Worm (Caenorhabditis elegans) whole organism, young adult: ENCODE measurements around the gene flp-9.

Source experiments
- B0035.1 ChIP-seq: sonication (generic microtip); optimal IDR thresholded peaks from 2 replicates; lab custom pipeline; 2016; ENCODE audit warnings: missing genetic modification characterization, mild to moderate bottlenecking, missing compliant biosample characterization, missing genotype, missing genetic modification reagents
- C06A6.2 ChIP-seq: fragments of 200-800 bp; sonication (Bioruptor generic); conservative IDR thresholded peaks from 2 replicates; pipeline ENCODE4 v1.3.6; 2022; ENCODE audit warnings: missing genetic modification characterization, missing compliant biosample characterization
- D2030.7 ChIP-seq: fragments of 200-800 bp; sonication (Bioruptor generic); IDR thresholded peaks from 2 replicates; pipeline ENCODE4 v1.3.6; 2022; ENCODE audit warnings: missing genetic modification reagents, missing genetic modification characterization, missing compliant biosample characterization
- F10E7.11 ChIP-seq: sonication (generic microtip); optimal IDR thresholded peaks from 2 replicates; lab custom pipeline; 2017; ENCODE audit warnings: mild to moderate bottlenecking, missing genetic modification characterization, moderate library complexity, missing compliant biosample characterization
- F22D6.2 ChIP-seq: sonication (generic microtip); optimal IDR thresholded peaks from 2 replicates; lab custom pipeline; 2016; ENCODE audit warnings: mild to moderate bottlenecking, missing genetic modification characterization, missing compliant biosample characterization
- F33H1.4 ChIP-seq: fragments of 200-800 bp; sonication (Bioruptor generic); IDR thresholded peaks from 2 replicates; pipeline ENCODE4 v1.3.6; 2022; ENCODE audit warnings: missing genetic modification reagents, missing genetic modification characterization, missing compliant biosample characterization
- F37B4.10 ChIP-seq: fragments of 200-800 bp; sonication (Bioruptor generic); IDR thresholded peaks from 2 replicates; pipeline ENCODE4 v1.3.6; 2022; ENCODE audit warnings: missing genetic modification characterization, missing compliant biosample characterization
- F55B11.4 ChIP-seq: sonication (generic microtip); optimal IDR thresholded peaks from 2 replicates; lab custom pipeline; 2016; ENCODE audit warnings: missing compliant biosample characterization, missing genetic modification characterization, borderline replicate concordance; ENCODE audit not compliant: insufficient read depth
- T07F8.4 ChIP-seq: sonication (generic microtip); optimal IDR thresholded peaks from 2 replicates; lab custom pipeline; 2016; ENCODE audit warnings: mild to moderate bottlenecking, missing genetic modification characterization, moderate library complexity, missing compliant biosample characterization
- Y53G8AR.9 ChIP-seq: fragments of 200-800 bp; sonication (Bioruptor generic); conservative IDR thresholded peaks from 2 replicates; pipeline ENCODE4 v1.3.6; 2022; ENCODE audit warnings: missing genetic modification reagents, missing genetic modification characterization, missing compliant biosample characterization
- Y56A3A.18 ChIP-seq: fragments of 200-800 bp; sonication (Bioruptor generic); IDR thresholded peaks from 2 replicates; pipeline ENCODE4 v1.3.6; 2022; ENCODE audit warnings: missing genetic modification reagents, missing genetic modification characterization, missing compliant biosample characterization
- attf-5 ChIP-seq: fragments of 200-800 bp; sonication (Bioruptor generic); optimal IDR thresholded peaks from 2 replicates; lab custom pipeline; 2018; ENCODE audit warnings: mild to moderate bottlenecking, missing genetic modification characterization, missing compliant biosample characterization
- attf-6 ChIP-seq: fragments of 200-800 bp; sonication (Bioruptor generic); IDR thresholded peaks from 2 replicates; pipeline ENCODE4 v1.3.6; 2022; ENCODE audit warnings: missing genetic modification reagents, missing genetic modification characterization, missing compliant biosample characterization
- ccch-3 ChIP-seq: fragments of 200-800 bp; sonication (Bioruptor generic); optimal IDR thresholded peaks from 2 replicates; lab custom pipeline; 2018; ENCODE audit warnings: mild to moderate bottlenecking, missing genetic modification characterization, missing compliant biosample characterization
- ceh-100 ChIP-seq: fragments of 200-800 bp; sonication (Bioruptor generic); IDR thresholded peaks from 2 replicates; pipeline ENCODE4 v1.3.6; 2022; ENCODE audit warnings: missing genetic modification reagents, missing genetic modification characterization, missing compliant biosample characterization
- ceh-58 ChIP-seq: fragments of 200-800 bp; sonication (Bioruptor generic); IDR thresholded peaks from 2 replicates; pipeline ENCODE4 v1.3.6; 2022; ENCODE audit warnings: missing genetic modification characterization, missing compliant biosample characterization
- chd-7 ChIP-seq: sonication (generic microtip); optimal IDR thresholded peaks from 2 replicates; lab custom pipeline; 2016; ENCODE audit warnings: mild to moderate bottlenecking, missing genetic modification characterization, moderate library complexity, missing compliant biosample characterization
- die-1 ChIP-seq: sonication (generic microtip); optimal IDR thresholded peaks from 2 replicates; lab custom pipeline; 2016; ENCODE audit warnings: missing genotype, mild to moderate bottlenecking, missing genetic modification characterization, missing compliant biosample characterization
- dox-1 ChIP-seq: fragments of 200-800 bp; sonication (Bioruptor generic); IDR thresholded peaks from 2 replicates; pipeline ENCODE4 v1.3.6; 2022; ENCODE audit warnings: missing genetic modification reagents, missing genetic modification characterization, missing compliant biosample characterization
- dpl-1 ChIP-seq: fragments of 150-350 bp; optimal IDR thresholded peaks from 2 replicates; lab custom pipeline; 2014; ENCODE audit warnings: missing biosample characterization, missing genetic modification reagents, missing genetic modification characterization
- efl-1 ChIP-seq: fragments of 150-350 bp; optimal IDR thresholded peaks from 2 replicates; lab custom pipeline; 2014; ENCODE audit warnings: missing biosample characterization, missing genetic modification reagents, missing genetic modification characterization
- hmg-20 ChIP-seq: fragments of 200-800 bp; sonication (Bioruptor generic); IDR thresholded peaks from 2 replicates; pipeline ENCODE4 v1.3.6; 2022; ENCODE audit warnings: missing genetic modification reagents, missing genetic modification characterization, missing compliant biosample characterization
- hrde-1 ChIP-seq: sonication (generic microtip); optimal IDR thresholded peaks from 2 replicates; lab custom pipeline; 2016; ENCODE audit warnings: missing genetic modification characterization, mild to moderate bottlenecking, missing compliant biosample characterization, moderate library complexity, missing genotype, missing genetic modification reagents, borderline replicate concordance
- lin-54 ChIP-seq: fragments of 200-800 bp; sonication (Bioruptor generic); optimal IDR thresholded peaks from 2 replicates; lab custom pipeline; 2018; ENCODE audit warnings: mild to moderate bottlenecking, missing genetic modification characterization, missing compliant biosample characterization
- lsl-1 ChIP-seq: fragments of 200-800 bp; sonication (Bioruptor generic); optimal IDR thresholded peaks from 2 replicates; lab custom pipeline; 2018; ENCODE audit warnings: mild to moderate bottlenecking, missing genetic modification characterization, moderate library complexity, missing compliant biosample characterization
- madf-6 ChIP-seq: fragments of 200-800 bp; sonication (Bioruptor generic); IDR thresholded peaks from 2 replicates; pipeline ENCODE4 v1.3.6; 2022; ENCODE audit warnings: missing genetic modification reagents, missing genetic modification characterization, missing compliant biosample characterization
- madf-8 ChIP-seq: fragments of 200-800 bp; sonication (Bioruptor generic); conservative IDR thresholded peaks from 2 replicates; pipeline ENCODE4 v1.3.6; 2022; ENCODE audit warnings: missing genetic modification reagents, missing genetic modification characterization, missing compliant biosample characterization
- mcd-1 ChIP-seq: fragments of 200-800 bp; sonication (Bioruptor generic); IDR thresholded peaks from 2 replicates; pipeline ENCODE4 v1.3.6; 2022; ENCODE audit warnings: missing genetic modification reagents, missing genetic modification characterization, missing compliant biosample characterization
- mel-28 ChIP-seq: sonication (generic microtip); optimal IDR thresholded peaks from 2 replicates; lab custom pipeline; 2016; ENCODE audit warnings: borderline replicate concordance, mild to moderate bottlenecking, missing genetic modification characterization, missing compliant biosample characterization
- nfya-1 ChIP-seq: sonication (generic microtip); optimal IDR thresholded peaks from 2 replicates; lab custom pipeline; 2017; ENCODE audit warnings: antibody characterized with exemption, missing compliant biosample characterization, missing genetic modification characterization, borderline replicate concordance; ENCODE audit not compliant: insufficient read depth
- nfya-2 ChIP-seq: fragments of 200-800 bp; sonication (Bioruptor generic); IDR thresholded peaks from 2 replicates; pipeline ENCODE4 v1.3.6; 2022; ENCODE audit warnings: missing genetic modification reagents, missing genetic modification characterization, missing compliant biosample characterization
- nhr-120 ChIP-seq: fragments of 200-800 bp; sonication (Bioruptor generic); IDR thresholded peaks from 2 replicates; pipeline ENCODE4 v1.3.6; 2022; ENCODE audit warnings: missing genetic modification characterization, missing compliant biosample characterization
- nhr-27 ChIP-seq: fragments of 200-800 bp; sonication (Bioruptor generic); optimal IDR thresholded peaks from 2 replicates; lab custom pipeline; 2018; ENCODE audit warnings: mild to moderate bottlenecking, missing genetic modification characterization, moderate library complexity, missing compliant biosample characterization
- pha-4 ChIP-seq: fragments of 150-350 bp; sonication (generic microtip); optimal IDR thresholded peaks from 2 replicates; lab custom pipeline; 2014; ENCODE audit warnings: missing biosample characterization, missing genetic modification reagents, missing genetic modification characterization
- rpc-1 ChIP-seq, 2 experiments: fragments of 150-350 bp in 1 of 2; sonication (generic microtip) in 1 of 2; optimal IDR thresholded peaks; 2 replicates each; lab custom pipeline; 2014 to 2018; ENCODE audit warnings: missing biosample characterization in 1 of 2, missing genetic modification characterization in 1 of 2, missing genetic modification reagents in 1 of 2, missing genotype in 1 of 2
- snpc-1.1 ChIP-seq: sonication (generic microtip); optimal IDR thresholded peaks from 2 replicates; lab custom pipeline; 2017; ENCODE audit warnings: missing genetic modification characterization, mild to moderate bottlenecking, missing compliant biosample characterization, antibody characterized with exemption, moderate library complexity, missing genotype, missing genetic modification reagents; ENCODE audit not compliant: insufficient read depth
- snpc-1.3 ChIP-seq: sonication (generic microtip); optimal IDR thresholded peaks from 2 replicates; lab custom pipeline; 2017; ENCODE audit warnings: missing genetic modification characterization, mild to moderate bottlenecking, missing compliant biosample characterization, antibody characterized with exemption, moderate library complexity, missing genotype, missing genetic modification reagents; ENCODE audit not compliant: insufficient read depth
- snpc-3.4 ChIP-seq: sonication (generic microtip); optimal IDR thresholded peaks from 2 replicates; lab custom pipeline; 2017; ENCODE audit warnings: missing genetic modification characterization, mild to moderate bottlenecking, missing compliant biosample characterization, antibody characterized with exemption, moderate library complexity, missing genotype, missing genetic modification reagents
- snpc-4 ChIP-seq, 5 experiments: fragments of 150-350 bp in 1 of 5; sonication (generic microtip) in 4 of 5; optimal IDR thresholded peaks; 2 replicates each; lab custom pipeline; 2014 to 2018; ENCODE audit warnings: missing genetic modification characterization in 5 of 5, missing biosample characterization in 3 of 5, antibody characterized with exemption in 2 of 5, mild to moderate bottlenecking in 2 of 5, missing compliant biosample characterization in 2 of 5, missing genotype in 2 of 5, moderate library complexity in 2 of 5, missing genetic modification reagents in 1 of 5
- tbp1 ChIP-seq: fragments of 200-800 bp; sonication (Bioruptor generic); optimal IDR thresholded peaks from 2 replicates; lab custom pipeline; 2018; ENCODE audit warnings: mild to moderate bottlenecking, missing genetic modification characterization, missing compliant biosample characterization
- tbx-9 ChIP-seq: sonication (generic microtip); optimal IDR thresholded peaks from 2 replicates; lab custom pipeline; 2016; ENCODE audit warnings: borderline replicate concordance, missing genetic modification characterization, inconsistent platforms, missing compliant biosample characterization
- xnd-1 ChIP-seq: sonication (generic microtip); optimal IDR thresholded peaks from 2 replicates; lab custom pipeline; 2016; ENCODE audit warnings: missing genotype, missing genetic modification reagents, missing genetic modification characterization, missing compliant biosample characterization
- zim-3 ChIP-seq: sonication (generic microtip); optimal IDR thresholded peaks from 2 replicates; lab custom pipeline; 2017; ENCODE audit warnings: mild to moderate bottlenecking, missing genetic modification characterization, moderate library complexity, missing compliant biosample characterization
- ztf-25 ChIP-seq: fragments of 200-800 bp; sonication (Bioruptor generic); IDR thresholded peaks from 2 replicates; pipeline ENCODE4 v1.3.6; 2022; ENCODE audit warnings: missing genetic modification reagents, missing genetic modification characterization, missing compliant biosample characterization
- ztf-28 ChIP-seq: fragments of 200-800 bp; sonication (Bioruptor generic); IDR thresholded peaks from 2 replicates; pipeline ENCODE4 v1.3.6; 2022; ENCODE audit warnings: missing genetic modification reagents, missing genetic modification characterization, missing compliant biosample characterization

Gene flp-9

DNA sequence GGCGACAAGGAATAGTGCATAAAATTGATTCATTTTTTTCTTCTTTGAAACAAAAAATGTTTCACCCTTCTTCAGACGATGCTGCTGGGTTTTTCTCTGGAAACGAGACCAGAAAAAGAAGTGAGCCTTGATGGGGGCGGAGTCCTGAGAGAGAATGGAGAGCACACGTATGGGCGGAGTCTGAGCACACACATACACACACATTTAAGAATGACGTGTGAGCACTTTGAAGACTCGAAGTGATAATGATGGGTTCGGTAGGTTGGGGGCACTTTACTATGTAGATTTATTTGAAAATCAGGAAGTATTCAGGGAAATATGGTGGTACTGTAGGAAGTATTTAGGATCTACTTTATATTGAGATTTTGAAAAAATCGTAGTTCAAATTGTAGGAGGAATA is at the start of gene flp-9:
Gene flp-9, minus strand, starts transcription at position 101 of the 400 bp plus-strand sequence.
- TF ChIP-seq T07F8.4 (tag; lab: Kevin White, UChicago): no peak

DNA sequence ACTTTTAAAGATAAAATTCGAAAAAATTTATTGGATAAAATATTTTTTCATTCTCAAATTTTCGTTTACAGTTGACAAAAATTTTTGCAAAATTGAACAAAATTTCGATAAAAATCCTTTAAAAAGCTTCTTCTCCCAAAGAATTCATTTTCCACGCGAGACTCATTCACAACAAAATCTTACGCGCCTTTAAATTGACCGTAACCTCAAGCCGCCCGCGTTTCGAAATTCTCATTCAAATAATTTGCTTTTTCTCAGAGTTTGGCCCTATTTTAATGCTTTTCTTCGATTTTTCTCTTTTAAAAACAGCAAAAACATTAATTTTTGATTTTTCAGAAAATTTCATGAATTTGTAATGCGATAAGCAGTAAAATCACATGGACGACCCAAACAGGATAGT is 48.2 kb upstream of the flp-9 start, which contains the start of gene F07C6.4:
Gene F07C6.4, plus strand, starts transcription at position 330 of the 400 bp plus-strand sequence.
- TF ChIP-seq lin-54 (peak; percentile 4), F37B4.10 (GFP tag; lab: Robert Waterston, UW) (no peak), xnd-1 (peak; percentile 85), nhr-27 (no peak), tbx-9 (no peak), mel-28 (tag; lab: Kevin White, UChicago) (no peak), hmg-20 (no peak), lsl-1 (GFP tag; lab: Kevin White, UChicago) (peak; percentile 88), snpc-4 (GFP tag; optimal IDR thresholded peaks at IDR 0.05; lab: Kevin White, UChicago) (no peak), snpc-4 (tag; optimal IDR thresholded peaks at IDR 0.05; lab: Kevin White, UChicago) (peak in 1 of 4 experiments; percentile 62), F22D6.2 (tag; lab: Kevin White, UChicago) (no peak), rpc-1 (optimal IDR thresholded peaks at IDR 0.05; lab: Kevin White, UChicago) (no peak), rpc-1 (tag; optimal IDR thresholded peaks at IDR 0.05; lab: Kevin White, UChicago) (no peak), madf-8 (GFP tag; lab: Robert Waterston, UW) (peak; percentile 52), ceh-100 (no peak), zim-3 (tag; lab: Kevin White, UChicago) (no peak), pha-4 (no peak), attf-6 (GFP tag; lab: Robert Waterston, UW) (0 out of 2 replicates have a peak, but pooled peaks have one; percentile 10), dox-1 (GFP tag; lab: Robert Waterston, UW) (peak; percentile 34; the same call in 1 of the 2 replicates), F55B11.4 (tag; lab: Kevin White, UChicago) (no peak), tbp1 (GFP tag; lab: Kevin White, UChicago) (no peak), madf-6 (peak; percentile 90), D2030.7 (GFP tag; lab: Robert Waterston, UW) (peak; percentile 42; the same call in 1 of the 2 replicates), efl-1 (GFP tag; lab: Kevin White, UChicago) (peak; percentile 53), attf-5 (GFP tag; lab: Kevin White, UChicago) (no peak), F33H1.4 (peak; percentile 85), snpc-1.3 (tag; lab: Kevin White, UChicago) (peak; percentile 35), snpc-3.4 (tag; lab: Kevin White, UChicago) (peak; percentile 5), B0035.1 (tag; lab: Kevin White, UChicago) (no peak), hrde-1 (tag; lab: Kevin White, UChicago) (no peak)

DNA sequence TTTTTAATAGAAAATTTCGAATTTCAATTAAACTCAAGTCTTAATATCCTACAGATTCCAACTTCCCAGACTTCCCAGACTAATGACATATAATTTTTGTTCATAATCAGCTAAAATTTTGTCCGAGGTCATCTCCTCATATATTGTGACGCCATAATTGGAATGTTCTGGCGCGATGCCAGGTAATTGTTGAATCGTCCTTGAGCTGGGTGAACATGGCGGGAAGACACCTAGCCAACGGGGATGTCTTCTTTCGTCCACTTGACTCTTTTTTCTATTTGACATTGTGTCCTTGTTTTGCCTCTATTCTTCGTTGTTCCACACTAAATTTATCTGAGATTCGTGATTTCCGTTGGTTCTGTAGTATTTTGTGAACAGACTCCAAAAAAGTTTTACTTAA is 39.4 kb upstream of the flp-9 start:
- TF ChIP-seq C06A6.2 (GFP tag; lab: Robert Waterston, UW) (no peak), ztf-25 (no peak), Y56A3A.18 (GFP tag; lab: Robert Waterston, UW) (no peak), dpl-1 (no peak), ccch-3 (GFP tag; lab: Kevin White, UChicago) (no peak), die-1 (tag; lab: Kevin White, UChicago) (no peak), chd-7 (tag; lab: Kevin White, UChicago) (no peak), lin-54 (no peak), nhr-120 (GFP tag; lab: Robert Waterston, UW) (no peak), snpc-1.1 (tag; lab: Kevin White, UChicago) (no peak), Y53G8AR.9 (GFP tag; lab: Robert Waterston, UW) (no peak), ztf-28 (GFP tag; lab: Robert Waterston, UW) (no peak), ceh-58 (GFP tag; lab: Robert Waterston, UW) (no peak), attf-5 (GFP tag; lab: Kevin White, UChicago) (no peak), F10E7.11 (no peak), nfya-1 (no peak), nfya-2 (no peak), mcd-1 (no peak), madf-8 (GFP tag; lab: Robert Waterston, UW) (no peak), tbp1 (GFP tag; lab: Kevin White, UChicago) (no peak)
